Fruit fly (Drosophila melanogaster) whole organism, wandering third instar larva: ENCODE results near the gene Stip1.

Experiments
- GATAd ChIP-seq: sonication (Bioruptor generic); optimal IDR thresholded peaks from 2 replicates; lab custom pipeline; 2016; ENCODE audit warnings: missing biosample characterization, missing genetic modification characterization
- h ChIP-seq: fragments of 200-800 bp; sonication (Bioruptor generic); optimal IDR thresholded peaks from 3 replicates; lab custom pipeline; 2016; ENCODE audit warnings: missing biosample characterization, mild to moderate bottlenecking, missing genetic modification characterization
- rgr ChIP-seq: fragments of 200-800 bp; sonication (Bioruptor generic); optimal IDR thresholded peaks from 3 replicates; lab custom pipeline; 2016; ENCODE audit warnings: missing biosample characterization, mild to moderate bottlenecking, missing genetic modification characterization
- usp ChIP-seq: fragments of >200 bp; optimal IDR thresholded peaks from 2 replicates; lab custom pipeline; 2017; ENCODE audit warnings: missing biosample characterization, missing genetic modification characterization

dm6 chr2L:306188-306927 is 11.4 kb downstream of the Stip1 start:
- no peak for TF ChIP-seq h (GFP tag; lab: Kevin White, UChicago)
- TF ChIP-seq rgr: no peak
- no peak for TF ChIP-seq usp
- no peak for TF ChIP-seq GATAd (GFP tag; lab: Kevin White, UChicago)
